Worm (Caenorhabditis elegans): ENCODE data around the gene rsp-5.

ce11 chrII:6535957-6536424 lies 46.0 kb downstream of the rsp-5 start, which contains the start of gene utp-20:
- no peak for TF ChIP-seq ztf-4 (tag; optimal IDR thresholded peaks at IDR 0.05)
- no peak for TF ChIP-seq nhr-11 (tag; optimal IDR thresholded peaks at IDR 0.05)
